Worm (Caenorhabditis elegans) whole organism, midembryonic: Measurements from ENCODE around the gene F10C1.9.

Experiments used
- T22C8.4 ChIP-seq: fragments of 200-800 bp; sonication (Bioruptor generic); IDR thresholded peaks from 2 replicates; pipeline ENCODE4 v1.3.6; 2022; ENCODE audit warnings: missing genetic modification characterization, missing compliant biosample characterization
- flt-1 ChIP-seq: fragments of 200-800 bp; sonication (Bioruptor generic); IDR thresholded peaks from 2 replicates; pipeline ENCODE4 v1.3.6; 2022; ENCODE audit warnings: missing genetic modification characterization, missing compliant biosample characterization
- med-1 ChIP-seq: sonication (generic microtip); optimal IDR thresholded peaks from 2 replicates; lab custom pipeline; 2017; ENCODE audit warnings: missing genetic modification characterization, mild to moderate bottlenecking, missing compliant biosample characterization, antibody characterized with exemption, missing genetic modification reagents; ENCODE audit not compliant: insufficient read depth
- ref-1 ChIP-seq: fragments of 200-800 bp; sonication (Bioruptor generic); conservative IDR thresholded peaks from 2 replicates; pipeline ENCODE4 v1.3.6; 2022; ENCODE audit warnings: missing genetic modification reagents, missing genetic modification characterization, missing compliant biosample characterization
- tab-1 ChIP-seq: fragments of 200-800 bp; sonication (Bioruptor generic); IDR thresholded peaks from 2 replicates; pipeline ENCODE4 v1.3.6; 2022; ENCODE audit warnings: missing genetic modification characterization, missing compliant biosample characterization
- ztf-23 ChIP-seq: fragments of 200-800 bp; sonication (Bioruptor generic); IDR thresholded peaks from 2 replicates; pipeline ENCODE4 v1.3.6; 2022; ENCODE audit warnings: missing genetic modification reagents, missing genetic modification characterization, missing compliant biosample characterization

ce11 chrII:5744342-5744741, 742 bp downstream of the F10C1.9 start:
- TF ChIP-seq flt-1 (GFP tag; lab: Robert Waterston, UW): no peak
- TF ChIP-seq T22C8.4 (GFP tag; lab: Robert Waterston, UW): no peak
- no peak for TF ChIP-seq tab-1 (GFP tag; lab: Robert Waterston, UW)
- TF ChIP-seq med-1: no peak
- TF ChIP-seq ref-1 (GFP tag; lab: Robert Waterston, UW): no peak
- no peak for TF ChIP-seq ztf-23
